Fruit fly (Drosophila melanogaster): Measurements from ENCODE around the gene Cpr65Eb.
A peak's percentile ranks its signal among the peaks of the same experiment; 100 is the strongest.

Gene Cpr65Eb

DNA sequence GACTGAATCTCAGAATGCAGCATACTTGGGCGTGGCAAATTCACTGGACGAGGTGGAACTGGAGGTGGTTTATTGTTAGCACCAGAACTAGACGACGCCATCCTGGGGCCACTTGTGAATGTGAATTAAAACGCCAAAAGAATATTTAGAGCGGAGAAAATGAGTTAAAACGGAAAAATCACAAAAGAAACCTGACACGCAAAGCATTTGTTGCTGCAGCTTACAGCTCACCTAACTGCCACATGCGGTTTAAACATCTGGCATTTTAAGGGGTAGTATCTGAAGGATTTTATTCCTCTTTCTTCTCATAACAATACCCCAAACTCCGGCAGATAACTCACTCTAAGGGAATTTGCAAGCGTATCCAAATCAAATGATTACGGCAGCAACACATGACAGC is 13.4 kb downstream of the Cpr65Eb start, which contains the start of gene CG34030:
Gene CG34030, minus strand, starts transcription at position 101 of the 400 bp plus-strand sequence.
- TF ChIP-seq Hey (tag; optimal IDR thresholded peaks at IDR 0.05), result no peak
- no peak for TF ChIP-seq chn (GFP tag; optimal IDR thresholded peaks at IDR 0.05)
- TF ChIP-seq CG8281 (tag; optimal IDR thresholded peaks at IDR 0.05), result no peak
- TF ChIP-seq nerfin-2 (GFP tag; IDR thresholded peaks at IDR 0.05; ENCODE audit: partially characterized antibody), result no peak
- no peak for TF ChIP-seq CG4404 (GFP tag; IDR thresholded peaks at IDR 0.05)
- no peak for TF ChIP-seq CG2889 (GFP tag; IDR thresholded peaks at IDR 0.05)
- no peak for TF ChIP-seq Oaz (GFP tag; IDR thresholded peaks at IDR 0.05)
- TF ChIP-seq wor (GFP tag; IDR thresholded peaks at IDR 0.05), result no peak
- no peak for TF ChIP-seq CG2199 (GFP tag; IDR thresholded peaks at IDR 0.05)
- no peak for TF ChIP-seq CG42726 (GFP tag; IDR thresholded peaks at IDR 0.05; ENCODE audit: partially characterized antibody)
- TF ChIP-seq run (tag; optimal IDR thresholded peaks at IDR 0.05), result no peak
- TF ChIP-seq gce (GFP tag; IDR thresholded peaks at IDR 0.05), result no peak
- TF ChIP-seq Myb (GFP tag; optimal IDR thresholded peaks at IDR 0.05), result no peak
- TF ChIP-seq pfk (GFP tag; optimal IDR thresholded peaks at IDR 0.05), result no peak

DNA sequence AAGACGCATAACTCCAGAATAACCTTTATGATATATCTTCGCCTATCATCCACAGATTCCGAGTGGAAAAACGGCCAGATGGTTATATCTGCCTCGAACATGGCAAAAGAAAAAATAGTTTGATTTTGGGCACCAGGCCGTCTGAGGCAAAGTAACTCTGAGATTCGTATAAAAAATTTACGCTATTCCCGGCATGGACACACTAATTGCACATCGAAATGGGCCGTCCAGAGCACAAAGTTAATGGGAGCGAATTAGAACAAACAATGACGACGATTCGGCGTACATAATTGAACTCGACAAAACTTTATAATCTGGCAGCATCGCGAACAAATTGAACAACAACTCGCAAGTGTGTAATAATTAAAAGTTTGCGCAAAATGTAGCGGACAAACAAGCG is 19.5 kb downstream of the Cpr65Eb start, which contains the start of gene CG32391:
Gene CG32391, minus strand, starts transcription at position 101 of the 400 bp plus-strand sequence.
- TF ChIP-seq Ets65A (GFP tag), result peak; percentile 29
- no peak for TF ChIP-seq CG4820 (GFP tag; optimal IDR thresholded peaks at IDR 0.05)
- TF ChIP-seq CG33557 (GFP tag; optimal IDR thresholded peaks at IDR 0.05), result no peak

DNA sequence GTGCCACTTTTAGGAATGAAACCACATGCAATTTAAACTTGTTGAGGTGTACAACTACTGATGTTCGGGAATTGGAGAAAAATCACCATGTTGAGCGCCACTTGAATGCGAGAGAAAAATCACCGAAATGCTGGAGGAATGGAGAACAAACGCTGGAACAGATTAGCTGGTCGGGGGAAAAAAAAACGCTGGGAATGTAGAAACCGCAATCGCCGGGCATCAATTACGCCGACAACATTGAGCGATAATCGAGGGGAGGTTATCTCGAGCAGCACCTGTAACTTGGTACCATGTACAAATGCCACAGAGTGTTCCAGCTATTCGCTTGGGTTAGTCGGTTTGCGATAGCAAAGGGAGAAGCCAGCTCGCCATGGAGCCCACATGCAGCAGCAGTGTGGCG is 22.6 kb downstream of the Cpr65Eb start, which contains the start of gene CG14823:
Gene CG14823, plus strand, starts transcription at position 301 of the 400 bp plus-strand sequence.
- TF ChIP-seq Oaz (GFP tag; IDR thresholded peaks at IDR 0.05), result no peak
- no peak for TF ChIP-seq zfh1 (GFP tag; IDR thresholded peaks at IDR 0.05)
- no peak for TF ChIP-seq Antp (GFP tag; optimal IDR thresholded peaks at IDR 0.05)
- TF ChIP-seq oc (tag; optimal IDR thresholded peaks at IDR 0.05), result no peak

DNA sequence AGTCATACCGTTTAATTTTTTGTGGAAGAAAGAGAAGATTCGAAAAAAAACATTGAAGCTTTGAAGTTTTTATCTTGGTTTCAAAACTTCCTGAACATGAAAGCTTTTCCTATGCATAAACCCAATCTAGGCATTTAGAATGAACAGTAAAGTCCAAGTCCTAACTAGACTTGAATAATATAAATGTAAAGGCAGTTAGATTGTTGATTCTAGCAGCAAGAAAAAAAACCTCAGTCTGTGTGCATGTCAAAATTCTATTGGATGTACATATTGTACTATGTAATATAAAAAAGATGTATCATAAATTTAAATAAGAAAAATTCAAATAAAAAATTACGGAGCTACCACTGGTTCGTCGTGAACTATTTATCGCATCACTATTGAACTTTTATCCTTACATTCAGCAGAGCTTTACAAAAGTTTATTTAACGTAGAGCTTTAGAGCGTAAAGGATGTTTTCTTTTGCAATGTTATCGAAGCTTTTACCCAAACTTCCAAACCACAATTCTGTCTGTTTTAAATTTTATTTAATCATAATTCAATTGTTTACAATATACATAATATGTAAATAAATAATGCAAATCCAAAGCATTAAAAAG is 30.1 kb downstream of the Cpr65Eb start:
- no peak for TF ChIP-seq CG11456 (GFP tag; IDR thresholded peaks at IDR 0.05)
- peak; percentile 97 for TF ChIP-seq CG15514 (GFP tag; optimal IDR thresholded peaks at IDR 0.05)
- no peak for TF ChIP-seq CG7963 (GFP tag; IDR thresholded peaks at IDR 0.05; ENCODE audit: partially characterized antibody)
- no peak for TF ChIP-seq CG6813 (GFP tag; optimal IDR thresholded peaks at IDR 0.05)
- TF ChIP-seq HmgD (GFP tag; optimal IDR thresholded peaks at IDR 0.05), result no peak
- peak; percentile 31; the same call in 1 of the 3 replicates for TF ChIP-seq row (GFP tag; IDR thresholded peaks at IDR 0.05)
- TF ChIP-seq Optix (GFP tag; IDR thresholded peaks at IDR 0.05), result no peak
- no peak for TF ChIP-seq CG18476 (GFP tag; optimal IDR thresholded peaks at IDR 0.05)

DNA sequence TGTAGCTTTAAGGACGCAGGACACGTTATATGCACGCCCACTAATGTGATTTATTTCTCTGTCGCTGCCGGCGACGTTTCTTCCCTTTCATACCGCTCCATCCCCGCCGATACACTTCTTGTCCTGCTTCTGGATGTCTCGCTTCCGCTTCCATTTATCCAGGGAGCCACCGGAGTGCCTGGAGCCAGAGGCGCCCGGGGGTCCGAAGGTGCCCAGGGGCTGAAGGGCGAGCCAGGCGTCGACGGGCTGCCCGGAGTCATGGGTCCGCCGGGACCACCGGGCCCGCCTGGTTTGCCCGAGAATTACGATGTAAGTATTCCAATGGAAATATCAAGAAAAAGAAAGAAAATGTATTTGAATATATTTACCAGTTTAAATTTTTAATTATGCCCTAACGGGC is 50.7 kb downstream of the Cpr65Eb start:
- TF ChIP-seq Hr39 (optimal IDR thresholded peaks at IDR 0.05) (peak; percentile 68), Atf6 (GFP tag; IDR thresholded peaks at IDR 0.05) (no peak)

All from whole organism, embryonic.